Fruit fly (Drosophila melanogaster) whole organism, embryonic: ENCODE results near the gene CG42487.
A peak's percentile ranks its signal among the peaks of the same experiment; 100 is the strongest.

Source experiments
- B-H2 ChIP-seq: fragments of 200-800 bp; sonication (Bioruptor generic); optimal IDR thresholded peaks from 2 replicates; lab custom pipeline; 2018; ENCODE audit warnings: missing biosample characterization, mild to moderate bottlenecking, missing genetic modification characterization
- CG10654 ChIP-seq: fragments of 200-800 bp; sonication (Bioruptor generic); optimal IDR thresholded peaks from 2 replicates; lab custom pipeline; 2016; ENCODE audit warnings: missing biosample characterization, missing genetic modification characterization
- CG11247 ChIP-seq: fragments of 200-800 bp; sonication (Bioruptor generic); IDR thresholded peaks from 2 replicates; pipeline ENCODE4 v1.3.6; 2022; ENCODE audit warnings: missing biosample characterization, missing genetic modification characterization
- CG12155 ChIP-seq: fragments of 200-800 bp; sonication (Bioruptor generic); optimal IDR thresholded peaks from 3 replicates; lab custom pipeline; 2016; ENCODE audit warnings: missing biosample characterization, missing genetic modification characterization
- CG17612 ChIP-seq: fragments of 200-800 bp; sonication (Bioruptor generic); IDR thresholded peaks from 2 replicates; pipeline ENCODE4 v1.3.6; 2022; ENCODE audit warnings: missing biosample characterization, missing genetic modification characterization
- CG18619 ChIP-seq: fragments of 200-800 bp; sonication (Bioruptor generic); optimal IDR thresholded peaks from 3 replicates; lab custom pipeline; 2017; ENCODE audit warnings: missing biosample characterization, mild to moderate bottlenecking, missing genetic modification characterization
- CG2875 ChIP-seq: fragments of 200-800 bp; sonication (Bioruptor generic); optimal IDR thresholded peaks from 2 replicates; lab custom pipeline; 2017; ENCODE audit warnings: missing biosample characterization, mild to moderate bottlenecking, missing genetic modification characterization, missing genetic modification reagents
- CG4282 ChIP-seq: fragments of 200-800 bp; sonication (Bioruptor generic); optimal IDR thresholded peaks from 2 replicates; lab custom pipeline; 2016; ENCODE audit warnings: missing biosample characterization, missing genetic modification characterization
- CG4404 ChIP-seq: fragments of 200-800 bp; sonication (Bioruptor generic); IDR thresholded peaks from 2 replicates; pipeline ENCODE4 v1.3.6; 2022; ENCODE audit warnings: missing biosample characterization, missing genetic modification characterization
- CG4730 ChIP-seq: fragments of 200-800 bp; sonication (Bioruptor generic); IDR thresholded peaks from 2 replicates; pipeline ENCODE4 v1.3.6; 2022; ENCODE audit warnings: missing biosample characterization, missing genetic modification characterization
- CG6254 ChIP-seq: fragments of 200-800 bp; sonication (Bioruptor generic); optimal IDR thresholded peaks from 3 replicates; lab custom pipeline; 2017; ENCODE audit warnings: mild to moderate bottlenecking, missing biosample characterization, missing genetic modification reagents, missing genetic modification characterization
- CG7963 ChIP-seq: fragments of 200-800 bp; sonication (Bioruptor generic); IDR thresholded peaks from 3 replicates; pipeline ENCODE4 v1.3.6; 2022; ENCODE audit warnings: missing biosample characterization, missing genetic modification characterization; ENCODE audit not compliant: partially characterized antibody
- CG8089 ChIP-seq: fragments of 200-800 bp; sonication (Bioruptor generic); optimal IDR thresholded peaks from 3 replicates; lab custom pipeline; 2016; ENCODE audit warnings: missing biosample characterization, missing genetic modification characterization
- CG9932 ChIP-seq: fragments of 200-800 bp; sonication (Bioruptor generic); IDR thresholded peaks from 2 replicates; pipeline ENCODE4 v1.3.6; 2022; ENCODE audit warnings: missing biosample characterization, missing genetic modification characterization
- D ChIP-seq, 2 experiments: fragments of 200-800 bp in 1 of 2; fragments of >200 bp in 1 of 2; sonication (Bioruptor generic) in 1 of 2; optimal IDR thresholded peaks; 2 replicates in 1 of 2; 3 replicates in 1 of 2; lab custom pipeline; 2017; ENCODE audit warnings: mild to moderate bottlenecking in 1 of 2, missing biosample characterization in 1 of 2, missing genetic modification characterization in 1 of 2, missing genetic modification reagents in 1 of 2
- Doc2 ChIP-seq: fragments of 200-800 bp; sonication (Bioruptor generic); IDR thresholded peaks from 2 replicates; pipeline ENCODE4 v1.3.6; 2022; ENCODE audit warnings: missing biosample characterization, missing genetic modification characterization
- H2.0 ChIP-seq: fragments of 200-800 bp; sonication (Bioruptor generic); IDR thresholded peaks from 2 replicates; pipeline ENCODE4 v1.3.6; 2022; ENCODE audit warnings: missing biosample characterization, missing genetic modification characterization
- Hmx ChIP-seq: fragments of 200-800 bp; sonication (Bioruptor generic); optimal IDR thresholded peaks from 2 replicates; lab custom pipeline; 2016; ENCODE audit warnings: missing biosample characterization, missing genetic modification characterization
- Jarid2 ChIP-seq: fragments of 200-800 bp; sonication (Bioruptor generic); optimal IDR thresholded peaks from 3 replicates; lab custom pipeline; 2017; ENCODE audit warnings: mild to moderate bottlenecking, missing biosample characterization, missing genetic modification reagents, missing genetic modification characterization
- Lpt ChIP-seq: fragments of >200 bp; optimal IDR thresholded peaks from 2 replicates; lab custom pipeline; 2018; ENCODE audit warnings: missing biosample characterization, missing genetic modification characterization
- MESR4 ChIP-seq: fragments of 200-800 bp; sonication (Bioruptor generic); optimal IDR thresholded peaks from 2 replicates; lab custom pipeline; 2018; ENCODE audit warnings: missing biosample characterization, mild to moderate bottlenecking, missing genetic modification characterization, moderate library complexity
- Mad ChIP-seq: fragments of 200-800 bp; sonication (Bioruptor generic); optimal IDR thresholded peaks from 2 replicates; lab custom pipeline; 2016; ENCODE audit warnings: missing biosample characterization, missing genetic modification characterization
- Max ChIP-seq: fragments of 200-800 bp; sonication (Bioruptor generic); optimal IDR thresholded peaks from 2 replicates; lab custom pipeline; 2016; ENCODE audit warnings: missing biosample characterization, mild to moderate bottlenecking, missing genetic modification characterization
- Myb ChIP-seq: fragments of 200-800 bp; sonication (Bioruptor generic); optimal IDR thresholded peaks from 2 replicates; lab custom pipeline; 2016; ENCODE audit warnings: missing biosample characterization, missing genetic modification characterization
- Oaz ChIP-seq: fragments of 200-800 bp; sonication (Bioruptor generic); IDR thresholded peaks from 2 replicates; pipeline ENCODE4 v1.3.6; 2022; ENCODE audit warnings: missing biosample characterization, missing genetic modification characterization
- Sox102F ChIP-seq: fragments of 200-800 bp; sonication (Bioruptor generic); optimal IDR thresholded peaks from 2 replicates; lab custom pipeline; 2018; ENCODE audit warnings: missing biosample characterization, mild to moderate bottlenecking, missing genetic modification characterization, moderate library complexity
- Trl ChIP-seq, 3 experiments: fragments of >200 bp in 2 of 3; fragments of 200-800 bp in 1 of 3; sonication (Bioruptor generic) in 1 of 3; optimal IDR thresholded peaks; 2 replicates in 1 of 3; 3 replicates in 2 of 3; lab custom pipeline; 2016 to 2017; ENCODE audit warnings: missing biosample characterization in 1 of 3, missing genetic modification characterization in 1 of 3
- abd-A ChIP-seq: fragments of 200-800 bp; sonication (Bioruptor generic); optimal IDR thresholded peaks from 3 replicates; lab custom pipeline; 2019; ENCODE audit warnings: missing biosample characterization, mild to moderate bottlenecking, missing genetic modification characterization, moderate library complexity
- al ChIP-seq: fragments of 200-800 bp; sonication (Bioruptor generic); IDR thresholded peaks from 2 replicates; pipeline ENCODE4 v1.3.6; 2022; ENCODE audit warnings: missing biosample characterization, missing genetic modification characterization
- ase ChIP-seq: fragments of 200-800 bp; sonication (Bioruptor generic); IDR thresholded peaks from 3 replicates; pipeline ENCODE4 v1.3.6; 2022; ENCODE audit warnings: missing biosample characterization, missing genetic modification characterization
- bowl ChIP-seq: fragments of 200-800 bp; sonication (Bioruptor generic); IDR thresholded peaks from 2 replicates; pipeline ENCODE4 v1.3.6; 2022; ENCODE audit warnings: missing biosample characterization, missing genetic modification characterization
- chif ChIP-seq, 2 experiments: fragments of 200-800 bp; sonication (Bioruptor generic); optimal IDR thresholded peaks; 3 replicates each; lab custom pipeline; 2016; ENCODE audit warnings: missing biosample characterization in 2 of 2, missing genetic modification characterization in 2 of 2
- disco-r ChIP-seq: fragments of 200-800 bp; sonication (Bioruptor generic); optimal IDR thresholded peaks from 2 replicates; lab custom pipeline; 2016; ENCODE audit warnings: missing biosample characterization, missing genetic modification characterization
- dmrt11E ChIP-seq: fragments of 200-800 bp; sonication (Bioruptor generic); optimal IDR thresholded peaks from 3 replicates; lab custom pipeline; 2018; ENCODE audit warnings: missing biosample characterization, mild to moderate bottlenecking, missing genetic modification characterization, moderate library complexity
- ewg ChIP-seq: fragments of 200-800 bp; sonication (Bioruptor generic); optimal IDR thresholded peaks from 3 replicates; lab custom pipeline; 2017; ENCODE audit warnings: mild to moderate bottlenecking, missing biosample characterization, missing genetic modification reagents, missing genetic modification characterization
- fd102C ChIP-seq: fragments of 200-800 bp; sonication (Bioruptor generic); optimal IDR thresholded peaks from 2 replicates; lab custom pipeline; 2018; ENCODE audit warnings: missing biosample characterization, mild to moderate bottlenecking, missing genetic modification characterization, moderate library complexity
- gcm ChIP-seq: fragments of 200-800 bp; sonication (Bioruptor generic); optimal IDR thresholded peaks from 2 replicates; lab custom pipeline; 2019; ENCODE audit warnings: missing biosample characterization, mild to moderate bottlenecking, missing genetic modification characterization, moderate library complexity
- kni ChIP-seq: fragments of 200-800 bp; sonication (Bioruptor generic); optimal IDR thresholded peaks from 3 replicates; lab custom pipeline; 2017; ENCODE audit warnings: mild to moderate bottlenecking, missing biosample characterization, missing genetic modification reagents, missing genetic modification characterization
- pnt ChIP-seq: fragments of 200-800 bp; sonication (Bioruptor generic); optimal IDR thresholded peaks from 3 replicates; lab custom pipeline; 2016; ENCODE audit warnings: missing biosample characterization, missing genetic modification characterization
- schlank ChIP-seq: fragments of 200-800 bp; sonication (Bioruptor generic); optimal IDR thresholded peaks from 2 replicates; lab custom pipeline; 2018; ENCODE audit warnings: missing biosample characterization, mild to moderate bottlenecking, missing genetic modification characterization
- sim ChIP-seq: fragments of 200-800 bp; sonication (Bioruptor generic); IDR thresholded peaks from 2 replicates; pipeline ENCODE4 v1.3.6; 2022; ENCODE audit warnings: missing biosample characterization, missing genetic modification characterization
- sima ChIP-seq: fragments of 200-800 bp; sonication (Bioruptor generic); optimal IDR thresholded peaks from 2 replicates; lab custom pipeline; 2016; ENCODE audit warnings: missing biosample characterization, missing genetic modification characterization
- sisA ChIP-seq: fragments of 200-800 bp; sonication (Bioruptor generic); IDR thresholded peaks from 2 replicates; pipeline ENCODE4 v1.3.6; 2022; ENCODE audit warnings: missing biosample characterization, missing genetic modification characterization
- so ChIP-seq: fragments of 200-800 bp; sonication (Bioruptor generic); IDR thresholded peaks from 3 replicates; pipeline ENCODE4 v1.3.6; 2022; ENCODE audit warnings: missing biosample characterization, missing genetic modification characterization
- sob ChIP-seq: fragments of 200-800 bp; sonication (Bioruptor generic); IDR thresholded peaks from 2 replicates; pipeline ENCODE4 v1.3.6; 2022; ENCODE audit warnings: missing biosample characterization, missing genetic modification characterization
- ssp ChIP-seq: fragments of 200-800 bp; sonication (Bioruptor generic); IDR thresholded peaks from 2 replicates; pipeline ENCODE4 v1.3.6; 2022; ENCODE audit warnings: missing biosample characterization, missing genetic modification characterization
- stc ChIP-seq: fragments of 200-800 bp; sonication (Bioruptor generic); IDR thresholded peaks from 2 replicates; pipeline ENCODE4 v1.3.6; 2022; ENCODE audit warnings: missing biosample characterization, missing genetic modification characterization
- zen2 ChIP-seq: fragments of 200-800 bp; sonication (Bioruptor generic); IDR thresholded peaks from 3 replicates; pipeline ENCODE4 v1.3.6; 2022; ENCODE audit warnings: missing biosample characterization, missing genetic modification characterization; ENCODE audit not compliant: partially characterized antibody

Gene CG42487

DNA sequence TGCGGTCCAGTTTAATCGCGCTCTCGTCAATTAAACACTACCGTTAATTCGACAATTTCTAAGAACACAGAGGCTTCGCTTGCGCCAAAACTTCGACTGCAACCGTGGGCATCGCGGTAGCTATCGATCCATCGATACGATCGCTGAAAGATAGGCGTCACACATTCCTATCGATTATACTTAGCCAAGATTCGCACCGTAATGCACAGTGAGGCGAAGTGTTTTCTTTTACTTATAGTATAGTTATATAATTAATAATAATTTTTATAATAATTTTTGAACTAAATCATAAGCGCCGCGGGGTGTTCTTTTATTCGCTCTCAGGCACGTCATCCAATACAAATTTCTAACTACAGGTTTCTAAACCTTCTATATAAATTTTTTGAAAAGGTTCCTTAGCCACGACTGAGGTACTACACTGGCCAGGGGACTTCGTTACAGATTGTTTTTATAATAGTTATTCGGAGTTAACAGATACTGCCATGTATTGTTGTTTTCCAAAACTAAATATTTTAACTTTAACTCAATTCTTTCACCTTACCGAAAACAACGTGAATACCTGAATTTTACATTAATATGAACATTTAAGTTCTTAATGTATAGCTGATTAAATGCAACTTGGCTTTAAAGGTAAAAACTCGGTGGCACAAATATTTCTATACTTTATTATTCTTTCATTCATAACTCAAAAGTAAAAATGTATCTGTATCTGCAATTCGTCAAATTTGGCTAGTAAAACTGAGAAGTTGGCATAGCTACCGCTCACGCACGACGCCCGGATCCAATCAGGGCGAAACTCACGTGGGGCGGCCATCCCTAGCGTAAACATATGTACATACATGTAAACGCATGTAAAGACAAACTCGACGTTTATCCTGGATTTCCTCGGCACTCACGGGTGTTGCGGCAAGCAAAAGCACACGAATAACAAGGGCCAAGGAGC, 21.0 kb downstream of the CG42487 start, which contains the start of the genes NSD and BOD1 (continued):
- TF ChIP-seq B-H2 (GFP tag; lab: Kevin White, UChicago) (peak; percentile 27), CG10654 (GFP tag; lab: Kevin White, UChicago) (peak; percentile 48), chif (GFP tag; optimal IDR thresholded peaks at IDR 0.05; lab: Kevin White, UChicago) (peak in 1 of 2 experiments; percentile 26), sima (GFP tag; lab: Kevin White, UChicago) (no peak), CG11247 (GFP tag; lab: Robert Waterston, UW) (peak; percentile 76), Trl (optimal IDR thresholded peaks at IDR 0.05; lab: Kevin White, UChicago) (no peak), Trl (GFP tag; optimal IDR thresholded peaks at IDR 0.05; lab: Kevin White, UChicago) (no peak), Sox102F (peak; percentile 40), CG8089 (GFP tag; lab: Kevin White, UChicago) (no peak), stc (GFP tag; lab: Robert Waterston, UW) (no peak), zen2 (GFP tag; lab: Robert Waterston, UW) (peak; percentile 93), sisA (GFP tag; lab: Robert Waterston, UW) (peak; percentile 81), D (optimal IDR thresholded peaks at IDR 0.05; lab: Kevin White, UChicago) (no peak), D (GFP tag; optimal IDR thresholded peaks at IDR 0.05; lab: Kevin White, UChicago) (no peak), so (GFP tag; lab: Robert Waterston, UW) (no peak), al (GFP tag; lab: Robert Waterston, UW) (peak; percentile 85), ewg (GFP tag; lab: Kevin White, UChicago) (peak; percentile 31), MESR4 (GFP tag; lab: Kevin White, UChicago) (peak; percentile 72), CG4404 (GFP tag; lab: Robert Waterston, UW) (peak; percentile 59), CG6254 (GFP tag; lab: Kevin White, UChicago) (no peak), fd102C (GFP tag; lab: Kevin White, UChicago) (no peak), CG12155 (GFP tag; lab: Kevin White, UChicago) (peak; percentile 6), disco-r (no peak), Mad (GFP tag; lab: Kevin White, UChicago) (no peak), CG2875 (GFP tag; lab: Kevin White, UChicago) (no peak), Hmx (GFP tag; lab: Kevin White, UChicago) (no peak), sob (GFP tag; lab: Robert Waterston, UW) (peak; percentile 86), Oaz (GFP tag; lab: Robert Waterston, UW) (peak; percentile 17; the same call in 1 of the 2 replicates), pnt (no peak), CG9932 (GFP tag; lab: Robert Waterston, UW) (peak; percentile 94), Doc2 (GFP tag; lab: Robert Waterston, UW) (no peak), Max (GFP tag; lab: Kevin White, UChicago) (no peak), CG4282 (GFP tag; lab: Kevin White, UChicago) (peak; percentile 50), H2.0 (GFP tag; lab: Robert Waterston, UW) (peak; percentile 45), Jarid2 (GFP tag; lab: Kevin White, UChicago) (no peak), CG4730 (GFP tag; lab: Robert Waterston, UW) (0 out of 2 replicates have a peak, but pooled peaks have one; percentile 23), Myb (GFP tag; lab: Kevin White, UChicago) (peak; percentile 44), abd-A (tag; lab: Kevin White, UChicago) (no peak), ssp (GFP tag; lab: Robert Waterston, UW) (peak; percentile 68), Lpt (GFP tag; lab: Kevin White, UChicago) (no peak), ase (GFP tag; lab: Robert Waterston, UW) (peak; percentile 74), bowl (GFP tag; lab: Robert Waterston, UW) (no peak), schlank (tag; lab: Kevin White, UChicago) (peak; percentile 25), dmrt11E (peak; percentile 44), CG17612 (GFP tag; lab: Robert Waterston, UW) (no peak), CG7963 (GFP tag; lab: Robert Waterston, UW) (peak; percentile 96), sim (GFP tag; lab: Robert Waterston, UW) (no peak), CG18619 (GFP tag; lab: Kevin White, UChicago) (peak; percentile 37), kni (GFP tag; lab: Kevin White, UChicago) (no peak), gcm (GFP tag; lab: Kevin White, UChicago) (no peak)
